Fruit fly (Drosophila melanogaster) whole organism, larva: ENCODE measurements around the gene MnM.

Experiments
- noc ChIP-seq: fragments of 200-800 bp; sonication (Bioruptor generic); optimal IDR thresholded peaks from 3 replicates; lab custom pipeline; 2019; ENCODE audit warnings: missing biosample characterization, mild to moderate bottlenecking, missing genetic modification characterization, moderate library complexity

MnM gene

DNA sequence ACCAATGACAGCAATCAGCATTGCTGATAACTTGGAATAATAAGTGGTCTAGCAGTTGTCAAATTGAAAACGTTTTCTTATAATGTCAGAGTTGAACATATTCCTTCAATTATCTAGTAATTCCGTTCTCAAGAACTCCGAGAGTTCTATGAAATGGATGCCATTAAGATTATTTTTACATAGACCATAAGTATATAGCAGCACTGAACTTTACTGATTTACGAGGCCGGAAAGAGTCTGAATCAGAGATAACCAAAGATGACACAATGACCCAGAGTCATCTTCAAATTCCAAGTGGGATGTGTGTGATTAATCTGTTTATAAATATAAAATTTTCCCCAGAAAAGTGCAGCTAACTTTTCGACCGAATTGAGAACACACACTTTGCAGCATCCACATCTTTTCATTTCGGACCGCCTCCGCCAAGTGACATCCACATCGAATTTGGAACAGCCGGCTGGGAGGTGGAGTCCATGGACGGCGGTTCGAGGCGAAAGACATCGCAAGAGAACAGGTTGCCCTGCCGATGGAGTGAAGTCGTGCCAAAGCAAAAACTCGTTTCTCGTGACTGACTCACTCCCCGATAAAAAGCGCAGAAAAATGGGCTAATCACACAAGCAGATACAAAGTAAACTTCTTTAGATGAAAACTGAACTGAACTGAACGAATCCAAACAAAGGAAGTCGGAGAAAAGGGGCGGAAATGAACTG is 53.3 kb downstream of the MnM start:
- TF ChIP-seq noc (tag; lab: Kevin White, UChicago), result no peak

DNA sequence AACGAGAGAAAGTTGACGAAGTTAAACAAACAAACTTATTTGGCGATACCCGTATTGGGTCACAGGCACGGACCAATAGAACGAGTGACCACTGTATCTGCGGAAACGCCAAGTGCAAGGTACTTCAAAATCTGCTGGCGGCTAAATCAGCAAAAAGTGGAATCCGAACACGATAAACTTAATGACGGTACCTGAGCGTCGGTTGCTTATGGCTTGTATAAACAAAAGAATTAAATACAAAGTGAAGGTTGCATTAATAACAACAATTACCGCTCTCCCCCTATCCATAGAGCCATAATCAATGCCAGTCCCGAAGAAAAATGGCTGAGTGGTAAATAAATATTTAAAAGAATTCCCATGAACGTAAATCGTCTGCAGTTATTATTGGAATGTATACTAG is 53.9 kb downstream of the MnM start:
- TF ChIP-seq noc (tag; lab: Kevin White, UChicago), result no peak
